Fruit fly (Drosophila melanogaster) whole organism: ENCODE measurements around the gene Idgf3.

Experiments
- psq ChIP-seq: fragments of >200 bp; optimal IDR thresholded peaks from 2 replicates; lab custom pipeline; 2017
- usp ChIP-seq: fragments of >200 bp; optimal IDR thresholded peaks from 2 replicates; lab custom pipeline; 2017; ENCODE audit warnings: missing biosample characterization, missing genetic modification characterization, mixed read lengths

DNA sequence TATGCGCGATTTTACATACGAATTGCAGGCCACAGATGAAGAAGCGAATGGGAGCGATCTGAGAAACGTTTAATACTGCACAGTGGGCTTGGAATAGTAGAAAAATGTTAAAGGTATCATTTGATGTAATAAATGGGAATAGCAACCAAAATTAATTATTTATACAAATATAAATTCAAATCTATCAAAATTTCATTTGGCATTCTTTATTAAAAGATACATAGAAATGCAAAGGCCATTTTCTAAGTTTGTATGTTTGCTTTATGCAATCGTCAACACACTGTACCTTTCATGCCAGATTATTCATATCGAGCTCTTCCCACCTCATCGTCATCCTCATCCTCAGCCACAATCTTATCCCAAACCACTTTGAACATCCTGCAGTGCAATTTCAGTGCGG is 44.2 kb upstream of the Idgf3 start:
- TF ChIP-seq usp (GFP tag; lab: Kevin White, UChicago) (no peak), psq (lab: Kevin White, UChicago) (no peak)
